Fruit fly (Drosophila melanogaster) ovary, adult (tissue): ENCODE results near the gene CG32280.

Experiments
- CG17801 ChIP-seq: fragments of 200-800 bp; optimal IDR thresholded peaks from 2 replicates; lab custom pipeline; 2019; ENCODE audit warnings: missing biosample characterization, mild to moderate bottlenecking, missing genetic modification characterization, moderate library complexity; ENCODE audit not compliant: partially characterized antibody

Gene CG32280

dm6 chr3L:3189647-3190046, 24.7 kb downstream of the CG32280 start, which contains the start of the genes CG42525 and CG14958:
TSS of gene CG42525 (minus strand) at chr3L:3189747.
TSS of gene CG14958 (plus strand) at chr3L:3189978.
- no peak for TF ChIP-seq CG17801 (GFP tag; lab: Kevin White, UChicago)

DNA sequence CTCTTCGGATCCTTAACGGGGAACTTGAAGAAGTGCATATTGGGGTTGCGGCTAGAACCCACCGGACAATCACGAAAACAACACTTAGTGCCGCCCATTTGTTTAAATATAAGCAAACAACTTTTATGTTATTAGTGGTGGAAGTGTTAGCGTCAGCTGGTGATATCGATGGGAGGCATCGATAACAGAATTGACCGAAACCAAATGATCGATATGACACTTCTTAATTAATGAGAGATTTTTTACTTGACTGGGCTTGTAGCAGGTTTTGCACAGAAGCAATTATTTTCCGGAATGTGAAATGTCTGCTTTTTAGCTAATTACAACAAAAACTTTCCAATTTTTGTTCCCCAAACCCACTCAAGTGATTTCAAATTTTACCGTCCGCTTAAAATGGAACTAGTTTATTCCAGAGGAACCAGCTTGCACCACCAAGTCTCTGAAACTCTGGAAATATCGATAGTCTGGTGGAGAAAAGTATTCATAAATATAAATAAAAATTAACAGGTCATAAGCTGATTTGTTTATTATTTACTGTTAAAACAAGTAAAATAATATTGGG, 27.4 kb downstream of the CG32280 start, which contains the start of gene CG14965:
Gene CG14965 (minus strand): TSS at position 159 of the 562 bp plus-strand sequence.
- TF ChIP-seq CG17801 (GFP tag; lab: Kevin White, UChicago) = no peak

DNA sequence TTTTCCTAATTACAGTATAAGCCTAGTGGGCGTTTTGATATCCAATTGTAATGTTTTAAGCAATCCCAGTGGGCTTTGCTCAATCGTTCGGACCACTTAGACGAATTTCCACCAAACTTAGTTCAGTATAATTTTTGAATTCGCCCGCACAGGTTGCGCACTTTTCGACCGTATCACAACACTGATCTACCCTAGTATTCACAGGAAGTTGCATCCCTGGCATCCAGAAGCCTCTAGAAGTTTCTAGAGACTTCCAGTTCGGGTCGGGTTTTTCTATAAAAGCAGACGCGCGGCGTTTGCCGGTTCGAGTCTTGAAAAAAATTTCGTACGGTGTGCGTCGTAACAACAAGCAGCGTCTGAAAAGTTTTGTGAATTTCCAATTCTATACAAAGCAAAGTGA, 27.9 kb downstream of the CG32280 start, which contains the start of gene Hsp83:
Gene Hsp83 (plus strand): TSS at position 58 of the 400 bp plus-strand sequence.
- TF ChIP-seq CG17801 (GFP tag; lab: Kevin White, UChicago) = peak; percentile 98

- TF ChIP-seq CG17801 (GFP tag; lab: Kevin White, UChicago) = peak; percentile 86
Measured at dm6 chr3L:3194059-3194458, 29.1 kb downstream of the CG32280 start.

dm6 chr3L:3197464-3197863, 32.5 kb downstream of the CG32280 start, which contains the start of gene CG14966:
TSS of gene CG14966 (minus strand) at chr3L:3197631.
- peak; percentile 58 for TF ChIP-seq CG17801 (GFP tag; lab: Kevin White, UChicago)

DNA sequence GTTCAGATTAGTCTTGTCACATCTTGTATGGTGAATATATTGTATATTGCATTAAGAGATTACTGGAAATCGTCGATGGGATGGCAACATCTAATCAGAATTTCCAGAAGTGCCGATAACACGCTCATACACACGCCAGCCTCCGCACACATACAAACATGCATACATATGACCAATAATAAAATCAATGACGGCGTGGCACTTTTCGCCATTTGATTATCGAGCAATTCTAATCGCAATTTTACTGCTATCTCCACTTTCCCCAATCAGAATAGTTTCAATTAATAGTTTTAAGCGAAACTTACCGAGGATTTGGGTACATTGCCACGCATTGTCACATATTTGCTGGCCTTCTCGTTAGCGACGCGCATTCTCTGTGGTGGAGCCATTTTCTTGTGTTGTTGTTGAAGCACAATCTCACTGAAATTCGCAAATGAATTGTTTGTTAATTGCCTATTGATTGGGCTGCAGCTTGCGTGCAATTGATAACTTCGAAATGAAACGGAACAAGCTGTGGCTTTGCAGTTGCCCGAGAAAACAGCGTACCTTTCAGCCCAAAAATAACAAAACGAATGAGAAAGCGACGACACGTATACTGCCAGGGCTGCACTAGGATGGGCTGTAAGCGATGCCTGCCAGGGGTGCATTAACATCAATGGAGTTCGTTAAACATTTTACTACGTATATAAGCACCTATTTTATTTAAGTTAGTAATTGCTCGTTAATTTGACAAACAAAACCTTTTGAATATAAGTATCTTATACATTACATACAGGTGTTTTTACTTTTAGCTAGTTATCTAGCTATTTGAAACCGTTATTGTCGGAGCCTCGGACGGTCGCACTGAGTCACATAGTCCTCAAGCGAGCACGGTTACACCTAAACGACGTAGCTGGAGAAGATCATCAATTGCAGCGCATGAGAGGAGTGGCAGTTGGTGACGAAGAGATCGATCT, 33.7 kb downstream of the CG32280 start, which contains the start of the genes CG32276 and gry:
Gene CG32276 (minus strand): TSS at position 601 of the 956 bp plus-strand sequence.
Gene gry (plus strand): TSS at position 644 of the 956 bp plus-strand sequence.
- TF ChIP-seq CG17801 (GFP tag; lab: Kevin White, UChicago) = peak; percentile 89

DNA sequence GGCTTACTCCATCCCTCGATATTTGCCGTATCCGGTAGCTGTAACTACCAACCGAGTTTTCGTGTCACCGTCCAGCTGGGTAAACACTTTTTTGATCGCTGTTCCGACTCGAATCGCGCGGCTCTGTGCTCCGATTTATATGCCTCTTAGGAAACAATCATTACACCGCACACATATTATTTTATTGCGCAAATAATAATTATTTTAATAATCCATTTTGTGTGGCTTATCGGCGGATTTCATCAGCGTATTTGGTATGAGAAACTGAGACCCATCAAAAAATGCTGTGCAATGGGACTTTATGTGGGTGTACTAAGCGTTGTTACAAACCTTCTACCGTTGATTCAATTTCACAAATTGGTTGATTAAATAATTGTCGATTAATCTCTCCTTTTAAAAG, 38.1 kb downstream of the CG32280 start, which contains the start of gene CG32271:
Gene CG32271 (minus strand): TSS at position 101 of the 400 bp plus-strand sequence.
- no peak for TF ChIP-seq CG17801 (GFP tag; lab: Kevin White, UChicago)

- TF ChIP-seq CG17801 (GFP tag; lab: Kevin White, UChicago) = no peak
Measured at dm6 chr3L:3204348-3204747, 39.4 kb downstream of the CG32280 start, which contains the start of gene CG33159. TSS of gene CG33159 (minus strand) at chr3L:3204448.

dm6 chr3L:3205349-3205748, 40.4 kb downstream of the CG32280 start, which contains the start of gene CG32277:
TSS of gene CG32277 (minus strand) at chr3L:3205449.
- TF ChIP-seq CG17801 (GFP tag; lab: Kevin White, UChicago) = no peak

DNA sequence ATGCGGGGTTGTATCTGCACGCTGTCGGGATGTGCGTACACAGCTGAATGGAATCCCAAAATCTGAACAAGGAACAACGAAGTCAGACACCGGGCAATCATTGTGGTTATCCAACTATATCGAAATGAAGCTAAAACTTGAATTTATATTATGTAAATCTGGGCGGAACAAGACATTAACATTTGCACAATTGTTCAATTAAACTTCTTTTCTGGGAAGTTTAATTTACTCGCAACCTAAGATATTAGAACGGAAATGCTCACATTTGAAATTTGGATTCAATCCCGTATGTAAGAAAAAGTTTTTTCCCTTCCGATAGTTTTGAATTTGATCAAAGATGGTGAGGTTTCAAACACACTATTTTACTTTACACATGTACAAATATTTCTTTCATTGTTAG, 41.3 kb downstream of the CG32280 start, which contains the start of gene CG33160:
Gene CG33160 (minus strand): TSS at position 101 of the 400 bp plus-strand sequence.
- TF ChIP-seq CG17801 (GFP tag; lab: Kevin White, UChicago) = no peak

- TF ChIP-seq CG17801 (GFP tag; lab: Kevin White, UChicago) = no peak
Measured at dm6 chr3L:3208895-3209294, 43.9 kb downstream of the CG32280 start, which contains the start of the genes CG32269 and CG32270. TSS of gene CG32269 (minus strand) at chr3L:3208985. TSS of gene CG32270 (minus strand) at chr3L:3208985.
